Worm (Caenorhabditis elegans) whole organism, late embryonic: ENCODE measurements around the gene F17E9.2.

ENCODE experiments used
- C08G9.2 ChIP-seq: sonication (generic microtip); optimal IDR thresholded peaks from 2 replicates; lab custom pipeline; 2016; ENCODE audit warnings: mild to moderate bottlenecking, missing genetic modification characterization, moderate library complexity, missing compliant biosample characterization
- T23F11.4 ChIP-seq: fragments of 200-800 bp; sonication (Bioruptor generic); optimal IDR thresholded peaks from 2 replicates; lab custom pipeline; 2018; ENCODE audit warnings: mild to moderate bottlenecking, missing genetic modification characterization, missing compliant biosample characterization
- Y22D7AL.16 ChIP-seq: sonication (generic microtip); optimal IDR thresholded peaks from 2 replicates; lab custom pipeline; 2016; ENCODE audit warnings: missing genetic modification characterization, missing compliant biosample characterization
- ahr-1 ChIP-seq: sonication (generic microtip); optimal IDR thresholded peaks from 2 replicates; lab custom pipeline; 2016; ENCODE audit warnings: missing genetic modification characterization, missing compliant biosample characterization
- ama-1 ChIP-seq: fragments of 150-350 bp; optimal IDR thresholded peaks from 2 replicates; lab custom pipeline; 2014
- ceh-14 ChIP-seq: sonication (generic microtip); optimal IDR thresholded peaks from 2 replicates; lab custom pipeline; 2016; ENCODE audit warnings: missing genotype, missing genetic modification characterization, missing compliant biosample characterization
- ceh-19 ChIP-seq: fragments of 200-800 bp; sonication (Bioruptor generic); optimal IDR thresholded peaks from 2 replicates; lab custom pipeline; 2018; ENCODE audit warnings: mild to moderate bottlenecking, missing genetic modification characterization, missing compliant biosample characterization
- ceh-30 ChIP-seq: fragments of 150-350 bp; optimal IDR thresholded peaks from 2 replicates; lab custom pipeline; 2014; ENCODE audit warnings: missing biosample characterization, missing genetic modification characterization
- ceh-31 ChIP-seq: sonication (generic microtip); optimal IDR thresholded peaks from 2 replicates; lab custom pipeline; 2016; ENCODE audit warnings: missing genetic modification characterization, missing compliant biosample characterization
- ceh-34 ChIP-seq: sonication (generic microtip); optimal IDR thresholded peaks from 2 replicates; lab custom pipeline; 2016; ENCODE audit warnings: mild to moderate bottlenecking, missing genetic modification characterization, missing compliant biosample characterization
- ceh-9 ChIP-seq: sonication (generic microtip); optimal IDR thresholded peaks from 2 replicates; lab custom pipeline; 2016; ENCODE audit warnings: mild to moderate bottlenecking, missing genetic modification characterization, inconsistent platforms, missing compliant biosample characterization
- che-1 ChIP-seq: sonication (generic microtip); optimal IDR thresholded peaks from 2 replicates; lab custom pipeline; 2016; ENCODE audit warnings: mild to moderate bottlenecking, missing genetic modification characterization, missing compliant biosample characterization
- dve-1 ChIP-seq: sonication (generic microtip); optimal IDR thresholded peaks from 2 replicates; lab custom pipeline; 2017; ENCODE audit warnings: antibody characterized with exemption, mild to moderate bottlenecking, missing genetic modification characterization, missing compliant biosample characterization
- elt-2 ChIP-seq: sonication (generic microtip); optimal IDR thresholded peaks from 2 replicates; lab custom pipeline; 2016; ENCODE audit warnings: missing genetic modification reagents, missing genetic modification characterization, missing compliant biosample characterization
- gmeb-2 ChIP-seq: sonication (generic microtip); optimal IDR thresholded peaks from 2 replicates; lab custom pipeline; 2016; ENCODE audit warnings: missing genetic modification characterization, inconsistent platforms, missing compliant biosample characterization
- hlh-30 ChIP-seq: sonication (generic microtip); optimal IDR thresholded peaks from 2 replicates; lab custom pipeline; 2017; ENCODE audit warnings: antibody characterized with exemption, missing genetic modification characterization, missing compliant biosample characterization; ENCODE audit not compliant: insufficient read depth
- hlh-8 ChIP-seq: sonication (generic microtip); optimal IDR thresholded peaks from 2 replicates; lab custom pipeline; 2016; ENCODE audit warnings: missing genotype, missing genetic modification characterization, missing compliant biosample characterization
- lim-6 ChIP-seq: sonication (generic microtip); optimal IDR thresholded peaks from 2 replicates; lab custom pipeline; 2016; ENCODE audit warnings: missing genetic modification characterization, missing compliant biosample characterization
- madf-2 ChIP-seq: sonication (generic microtip); optimal IDR thresholded peaks from 2 replicates; lab custom pipeline; 2017; ENCODE audit warnings: missing genetic modification characterization, missing compliant biosample characterization
- mec-3 ChIP-seq: sonication (generic microtip); optimal IDR thresholded peaks from 2 replicates; lab custom pipeline; 2016; ENCODE audit warnings: borderline replicate concordance, missing genetic modification characterization, missing compliant biosample characterization
- nhr-11 ChIP-seq: fragments of 150-350 bp; optimal IDR thresholded peaks from 2 replicates; lab custom pipeline; 2014; ENCODE audit warnings: missing biosample characterization, missing genetic modification characterization
- npax-4 ChIP-seq: sonication (generic microtip); optimal IDR thresholded peaks from 2 replicates; lab custom pipeline; 2016; ENCODE audit warnings: missing genetic modification characterization, missing compliant biosample characterization
- odd-2 ChIP-seq: sonication (generic microtip); optimal IDR thresholded peaks from 2 replicates; lab custom pipeline; 2017; ENCODE audit warnings: antibody characterized with exemption, mild to moderate bottlenecking, missing genetic modification characterization, missing compliant biosample characterization
- pag-3 ChIP-seq: sonication (generic microtip); optimal IDR thresholded peaks from 2 replicates; lab custom pipeline; 2016; ENCODE audit warnings: missing compliant biosample characterization, missing genetic modification characterization, borderline replicate concordance
- pat-9 ChIP-seq: fragments of 200-800 bp; sonication (Bioruptor generic); optimal IDR thresholded peaks from 2 replicates; lab custom pipeline; 2018; ENCODE audit warnings: mild to moderate bottlenecking, missing genetic modification characterization, moderate library complexity, missing compliant biosample characterization
- pha-4 ChIP-seq: fragments of 150-350 bp; optimal IDR thresholded peaks from 2 replicates; lab custom pipeline; 2018; ENCODE audit warnings: missing biosample characterization, missing genetic modification reagents, missing genetic modification characterization
- pqm-1 ChIP-seq: sonication (generic microtip); optimal IDR thresholded peaks from 2 replicates; lab custom pipeline; 2016; ENCODE audit warnings: missing genetic modification characterization, missing compliant biosample characterization
- pros-1 ChIP-seq: fragments of 150-350 bp; optimal IDR thresholded peaks from 2 replicates; lab custom pipeline; 2014; ENCODE audit warnings: missing biosample characterization, missing genetic modification reagents, missing genetic modification characterization
- ref-2 ChIP-seq: sonication (generic microtip); optimal IDR thresholded peaks from 2 replicates; lab custom pipeline; 2016; ENCODE audit warnings: missing genetic modification characterization, missing compliant biosample characterization
- rnt-1 ChIP-seq: sonication (generic microtip); optimal IDR thresholded peaks from 2 replicates; lab custom pipeline; 2016; ENCODE audit warnings: missing genetic modification characterization, missing compliant biosample characterization
- sdc-2 ChIP-seq: sonication (generic microtip); optimal IDR thresholded peaks from 2 replicates; lab custom pipeline; 2016; ENCODE audit warnings: missing genotype, missing genetic modification characterization, missing compliant biosample characterization
- syd-9 ChIP-seq: sonication (generic microtip); optimal IDR thresholded peaks from 2 replicates; lab custom pipeline; 2016; ENCODE audit warnings: mild to moderate bottlenecking, missing genetic modification characterization, moderate library complexity, missing compliant biosample characterization
- tbx-2 ChIP-seq: sonication (generic microtip); optimal IDR thresholded peaks from 2 replicates; lab custom pipeline; 2016; ENCODE audit warnings: missing genetic modification characterization, missing compliant biosample characterization
- ttx-3 ChIP-seq: sonication (generic microtip); optimal IDR thresholded peaks from 2 replicates; lab custom pipeline; 2016; ENCODE audit warnings: missing genetic modification reagents, missing genetic modification characterization, missing compliant biosample characterization
- unc-3 ChIP-seq, 2 experiments: fragments of 200-800 bp in 1 of 2; sonication (Bioruptor generic) in 1 of 2; sonication (generic microtip) in 1 of 2; conservative IDR thresholded peaks in 1 of 2; optimal IDR thresholded peaks in 1 of 2; 2 replicates each; pipeline versions ENCODE4 v1.3.6 to Lab custom; 2016 to 2022; ENCODE audit warnings: missing compliant biosample characterization in 2 of 2, missing genetic modification characterization in 2 of 2, missing genetic modification reagents in 1 of 2
- unc-42 ChIP-seq: sonication (generic microtip); optimal IDR thresholded peaks from 2 replicates; lab custom pipeline; 2016; ENCODE audit warnings: missing genotype, missing genetic modification characterization, missing compliant biosample characterization
- unc-55 ChIP-seq: sonication (generic microtip); optimal IDR thresholded peaks from 2 replicates; lab custom pipeline; 2017; ENCODE audit warnings: missing biosample characterization, missing genetic modification reagents, missing genetic modification characterization
- unc-86 ChIP-seq: sonication (generic microtip); optimal IDR thresholded peaks from 2 replicates; lab custom pipeline; 2016; ENCODE audit warnings: missing genetic modification characterization, missing compliant biosample characterization

The F17E9.2 gene

DNA sequence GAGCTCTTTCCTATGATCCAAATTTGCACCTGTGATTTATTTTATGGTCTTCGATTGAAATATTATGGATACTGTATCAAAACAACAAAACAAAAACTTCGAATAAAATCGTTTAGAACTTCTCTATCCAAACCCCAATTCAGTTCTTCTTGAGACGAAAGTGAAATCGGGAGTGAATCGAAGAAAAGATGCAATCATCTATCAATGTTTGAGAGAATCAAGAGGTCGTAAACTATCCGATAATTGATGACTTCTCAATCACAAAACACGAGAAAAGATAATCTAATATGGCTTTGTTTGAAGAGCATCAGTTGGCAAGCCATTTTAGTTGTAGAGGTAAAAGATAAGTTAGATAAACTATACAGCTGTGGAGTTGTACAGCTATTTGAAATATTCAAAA lies 37.9 kb upstream of the F17E9.2 start:
- no peak for TF ChIP-seq sdc-2 (tag; lab: Kevin White, UChicago)
- no peak for TF ChIP-seq unc-3 (GFP tag; conservative IDR thresholded peaks at IDR 0.05; lab: Robert Waterston, UW)
- no peak for TF ChIP-seq unc-3 (tag; optimal IDR thresholded peaks at IDR 0.05; lab: Kevin White, UChicago)
- no peak for TF ChIP-seq ahr-1 (tag; lab: Kevin White, UChicago)
- no peak for TF ChIP-seq pqm-1 (tag; lab: Kevin White, UChicago)
- TF ChIP-seq ceh-14 = no peak
- TF ChIP-seq ceh-9 (tag; lab: Kevin White, UChicago) = no peak

ce11 chrIV:8318799-8319198 lies 36.9 kb upstream of the F17E9.2 start:
- TF ChIP-seq nhr-11 (tag; lab: Kevin White, UChicago) (no peak), ttx-3 (tag; lab: Kevin White, UChicago) (no peak), unc-42 (tag; lab: Kevin White, UChicago) (no peak), unc-55 (GFP tag; lab: Kevin White, UChicago) (no peak), madf-2 (no peak), pha-4 (no peak), ceh-30 (no peak), ceh-19 (GFP tag; lab: Kevin White, UChicago) (no peak), ahr-1 (tag; lab: Kevin White, UChicago) (no peak)

DNA sequence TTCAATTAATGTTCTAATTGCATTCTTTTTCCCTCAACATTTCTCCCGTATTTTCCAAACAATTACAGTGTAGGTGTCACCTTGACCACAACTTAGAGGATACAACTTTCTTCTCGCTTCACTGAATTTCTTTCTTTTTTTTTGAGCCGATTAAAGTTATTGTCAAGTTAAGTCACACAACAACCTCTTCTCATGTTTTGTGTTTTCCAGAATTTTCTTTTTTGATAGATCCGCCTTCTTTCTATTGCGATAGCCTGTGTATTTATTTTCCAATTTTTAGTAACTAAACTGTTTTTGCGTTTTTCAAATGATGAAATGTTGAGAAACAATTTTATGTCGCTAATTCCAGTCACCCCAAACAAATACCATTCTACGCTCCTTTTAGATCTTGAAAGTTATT lies 30.0 kb upstream of the F17E9.2 start, which contains the start of gene F35H10.3:
Gene F35H10.3, plus strand, starts transcription at position 301 of the 400 bp plus-strand sequence.
- no peak for TF ChIP-seq syd-9
- TF ChIP-seq che-1 (tag; lab: Kevin White, UChicago) = no peak
- TF ChIP-seq unc-86 (tag; lab: Kevin White, UChicago) = no peak
- TF ChIP-seq ceh-34 (tag; lab: Kevin White, UChicago) = no peak
- no peak for TF ChIP-seq hlh-30 (tag; lab: Kevin White, UChicago)
- no peak for TF ChIP-seq ceh-14
- no peak for TF ChIP-seq pros-1
- TF ChIP-seq ceh-19 (GFP tag; lab: Kevin White, UChicago) = no peak
- no peak for TF ChIP-seq mec-3 (tag; lab: Kevin White, UChicago)
- no peak for TF ChIP-seq rnt-1 (tag; lab: Kevin White, UChicago)
- no peak for TF ChIP-seq pqm-1 (tag; lab: Kevin White, UChicago)
- no peak for TF ChIP-seq ceh-31
- no peak for TF ChIP-seq Y22D7AL.16 (tag; lab: Kevin White, UChicago)
- no peak for TF ChIP-seq ceh-9 (tag; lab: Kevin White, UChicago)
- no peak for TF ChIP-seq odd-2 (tag; lab: Kevin White, UChicago)
- TF ChIP-seq gmeb-2 (tag; lab: Kevin White, UChicago) = no peak
- TF ChIP-seq pha-4 = no peak

- TF ChIP-seq syd-9 = no peak
- no peak for TF ChIP-seq T23F11.4 (GFP tag; lab: Kevin White, UChicago)
- no peak for TF ChIP-seq tbx-2 (tag; lab: Kevin White, UChicago)
- TF ChIP-seq ref-2 = no peak
- no peak for TF ChIP-seq dve-1 (tag; lab: Kevin White, UChicago)
- no peak for TF ChIP-seq ceh-19 (GFP tag; lab: Kevin White, UChicago)
- no peak for TF ChIP-seq pqm-1 (tag; lab: Kevin White, UChicago)
- no peak for TF ChIP-seq npax-4 (tag; lab: Kevin White, UChicago)
- no peak for TF ChIP-seq elt-2 (tag; lab: Kevin White, UChicago)
Observed at ce11 chrIV:8328913-8329312, 26.8 kb upstream of the F17E9.2 start, which contains the start of gene F35H10.2. F35H10.2 (plus strand) TSS chrIV:8329213.

- no peak for TF ChIP-seq ceh-19 (GFP tag; lab: Kevin White, UChicago)
- TF ChIP-seq hlh-30 (tag; lab: Kevin White, UChicago) = no peak
- no peak for TF ChIP-seq ama-1 (lab: Kevin White, UChicago)
- TF ChIP-seq nhr-11 (tag; lab: Kevin White, UChicago) = no peak
- TF ChIP-seq C08G9.2 (tag; lab: Kevin White, UChicago) = no peak
- TF ChIP-seq elt-2 (tag; lab: Kevin White, UChicago) = no peak
- TF ChIP-seq ttx-3 (tag; lab: Kevin White, UChicago) = no peak
- TF ChIP-seq unc-55 (GFP tag; lab: Kevin White, UChicago) = no peak
- no peak for TF ChIP-seq tbx-2 (tag; lab: Kevin White, UChicago)
- TF ChIP-seq pag-3 (tag; lab: Kevin White, UChicago) = no peak
- no peak for TF ChIP-seq dve-1 (tag; lab: Kevin White, UChicago)
- TF ChIP-seq pat-9 (tag; lab: Kevin White, UChicago) = no peak
- TF ChIP-seq lim-6 (tag; lab: Kevin White, UChicago) = no peak
- no peak for TF ChIP-seq hlh-8 (tag; lab: Kevin White, UChicago)
- no peak for TF ChIP-seq ahr-1 (tag; lab: Kevin White, UChicago)
- TF ChIP-seq sdc-2 (tag; lab: Kevin White, UChicago) = no peak
Observed at ce11 chrIV:8332526-8332925, 23.2 kb upstream of the F17E9.2 start, which contains the start of gene lys-10. lys-10 (plus strand) TSS chrIV:8332826.
